Worm (Caenorhabditis elegans): ENCODE measurements around the gene nspc-3.

DNA sequence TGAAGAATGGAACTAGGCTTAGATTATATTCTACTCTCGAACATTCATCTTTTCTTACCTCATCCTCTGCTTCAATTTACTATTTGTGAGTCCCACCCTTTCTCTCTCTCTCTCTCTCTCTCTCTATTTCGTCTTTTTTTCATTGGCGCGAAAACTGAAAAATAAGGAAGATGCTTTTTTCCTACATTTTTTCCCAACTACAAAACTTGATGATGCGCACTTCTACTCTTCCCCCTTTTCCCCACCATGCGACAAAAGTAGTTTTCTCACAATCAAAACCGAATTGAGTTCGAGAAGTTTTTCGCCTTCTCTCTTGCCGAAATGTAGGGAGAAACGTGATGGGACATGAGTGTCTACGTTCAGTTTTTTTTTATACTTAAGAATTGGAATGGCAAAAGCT is 47.0 kb upstream of the nspc-3 start:
- TF ChIP-seq elt-3 (tag; optimal IDR thresholded peaks at IDR 0.05) (no peak), nhr-85 (tag) (no peak), mep-1 (tag; optimal IDR thresholded peaks at IDR 0.05) (no peak), ceh-8 (GFP tag; optimal IDR thresholded peaks at IDR 0.05) (no peak), lsy-2 (tag; optimal IDR thresholded peaks at IDR 0.05) (no peak), ces-1 (GFP tag; optimal IDR thresholded peaks at IDR 0.05) (no peak), pqm-1 (tag; optimal IDR thresholded peaks at IDR 0.05) (no peak), nhr-77 (tag; optimal IDR thresholded peaks at IDR 0.05) (no peak), unc-62 (GFP tag; optimal IDR thresholded peaks at IDR 0.05) (no peak), aha-1 (tag; optimal IDR thresholded peaks at IDR 0.05) (no peak)

All from whole organism, L1 larva.